Fruit fly (Drosophila melanogaster): Measurements from ENCODE around the gene CG15742.

Gene CG15742

DNA sequence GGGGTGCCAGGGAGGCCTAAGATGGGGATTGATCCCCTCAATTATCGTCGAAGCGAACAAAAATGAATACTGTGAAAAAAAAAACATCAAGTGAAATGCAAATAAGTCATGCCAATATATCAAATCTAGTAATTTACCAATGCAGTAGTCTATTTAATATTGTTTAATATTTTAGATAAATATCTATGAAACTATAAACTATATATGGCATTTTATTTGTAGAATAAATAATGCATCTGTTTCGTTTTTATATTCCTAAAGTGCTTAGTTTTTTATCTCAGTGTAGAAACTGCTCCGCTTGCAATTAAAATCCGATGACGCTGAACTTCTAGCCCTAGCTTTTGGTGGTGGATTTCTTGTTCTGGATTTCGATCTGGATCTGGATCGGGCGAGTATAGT lies 30.1 kb downstream of the CG15742 start:
- TF ChIP-seq N (GFP tag; optimal IDR thresholded peaks at IDR 0.05) = no peak
- no peak for TF ChIP-seq lola (GFP tag; optimal IDR thresholded peaks at IDR 0.05)
- no peak for TF ChIP-seq Sp1 (GFP tag; optimal IDR thresholded peaks at IDR 0.05)
- TF ChIP-seq ey (GFP tag; optimal IDR thresholded peaks at IDR 0.05) = no peak
- TF ChIP-seq tai (GFP tag; optimal IDR thresholded peaks at IDR 0.05) = no peak
- TF ChIP-seq GATAd (GFP tag; optimal IDR thresholded peaks at IDR 0.05) = no peak
- TF ChIP-seq Abd-B (GFP tag; optimal IDR thresholded peaks at IDR 0.05) = no peak
- no peak for TF ChIP-seq sv (GFP tag; optimal IDR thresholded peaks at IDR 0.05)
- no peak for TF ChIP-seq rgr (GFP tag; optimal IDR thresholded peaks at IDR 0.05)
- no peak for TF ChIP-seq Dfd (GFP tag; optimal IDR thresholded peaks at IDR 0.05)
- no peak for TF ChIP-seq Vsx2 (GFP tag; optimal IDR thresholded peaks at IDR 0.05; ENCODE audit: partially characterized antibody)
- TF ChIP-seq Myc (optimal IDR thresholded peaks at IDR 0.05) = no peak
- no peak for TF ChIP-seq h (GFP tag; optimal IDR thresholded peaks at IDR 0.05)
- no peak for TF ChIP-seq br (GFP tag; optimal IDR thresholded peaks at IDR 0.05)
- TF ChIP-seq pan (optimal IDR thresholded peaks at IDR 0.05) = no peak
- no peak for TF ChIP-seq Dif (GFP tag; optimal IDR thresholded peaks at IDR 0.05; ENCODE audit: partially characterized antibody)
- no peak for TF ChIP-seq Hnf4 (GFP tag; optimal IDR thresholded peaks at IDR 0.05)
- TF ChIP-seq dsf (GFP tag; optimal IDR thresholded peaks at IDR 0.05; ENCODE audit: borderline replicate concordance) = no peak
- no peak for TF ChIP-seq CG9705 (GFP tag; optimal IDR thresholded peaks at IDR 0.05)

DNA sequence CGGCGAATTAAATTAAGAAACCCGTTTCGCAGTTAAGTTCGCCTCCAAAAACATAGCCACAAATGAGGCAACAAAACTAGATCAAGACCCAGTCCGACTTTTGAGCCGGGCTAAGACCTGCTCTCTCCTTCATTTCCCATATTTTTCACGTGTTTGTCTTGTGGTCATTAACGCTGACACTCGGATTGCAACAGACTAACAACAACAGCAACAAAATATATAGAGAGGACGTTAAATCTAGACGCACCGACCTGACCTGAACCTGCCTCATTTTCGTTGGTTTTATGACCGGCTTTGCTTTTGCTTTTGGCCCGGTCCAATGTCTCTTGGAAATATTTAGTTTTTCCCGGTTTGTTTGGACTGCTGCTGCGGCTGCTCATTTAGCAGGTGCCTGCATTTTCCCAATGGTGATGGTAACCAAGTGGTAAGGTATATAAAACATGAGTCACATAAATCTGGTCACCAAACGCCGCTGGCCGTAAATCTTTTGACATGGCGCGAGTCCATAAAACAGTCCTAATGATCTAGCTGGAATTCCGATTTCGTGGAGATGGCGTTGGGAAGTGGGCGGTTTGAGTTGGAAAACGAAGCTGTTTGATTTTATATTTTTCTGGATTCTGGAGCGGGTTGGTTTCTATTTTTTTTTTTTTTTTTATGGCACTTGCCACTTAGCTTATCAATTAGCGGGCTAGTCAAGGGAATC lies 30.6 kb downstream of the CG15742 start:
- TF ChIP-seq Rel (GFP tag; optimal IDR thresholded peaks at IDR 0.05) (no peak), Rel (tag; optimal IDR thresholded peaks at IDR 0.05) (no peak), Abd-B (GFP tag; optimal IDR thresholded peaks at IDR 0.05) (no peak), usp (GFP tag; optimal IDR thresholded peaks at IDR 0.05) (no peak), lola (GFP tag; optimal IDR thresholded peaks at IDR 0.05) (no peak), GATAd (GFP tag; optimal IDR thresholded peaks at IDR 0.05) (no peak), CrebA (GFP tag; optimal IDR thresholded peaks at IDR 0.05; ENCODE audit: borderline replicate concordance) (no peak), pan (optimal IDR thresholded peaks at IDR 0.05) (no peak), CG32264 (GFP tag; optimal IDR thresholded peaks at IDR 0.05) (no peak), dmrt93B (GFP tag; optimal IDR thresholded peaks at IDR 0.05) (no peak), Hr78 (GFP tag; optimal IDR thresholded peaks at IDR 0.05) (no peak), Jra (GFP tag; optimal IDR thresholded peaks at IDR 0.05) (no peak), Mio (GFP tag; optimal IDR thresholded peaks at IDR 0.05) (no peak), dsf (GFP tag; optimal IDR thresholded peaks at IDR 0.05; ENCODE audit: borderline replicate concordance) (no peak), rgr (GFP tag; optimal IDR thresholded peaks at IDR 0.05) (no peak), dl (GFP tag; optimal IDR thresholded peaks at IDR 0.05; ENCODE audit: insufficient read depth in 1 of 2, partially characterized antibody in 2 of 2) (no peak), br (GFP tag; optimal IDR thresholded peaks at IDR 0.05) (no peak), CG9705 (GFP tag; optimal IDR thresholded peaks at IDR 0.05) (no peak)

DNA sequence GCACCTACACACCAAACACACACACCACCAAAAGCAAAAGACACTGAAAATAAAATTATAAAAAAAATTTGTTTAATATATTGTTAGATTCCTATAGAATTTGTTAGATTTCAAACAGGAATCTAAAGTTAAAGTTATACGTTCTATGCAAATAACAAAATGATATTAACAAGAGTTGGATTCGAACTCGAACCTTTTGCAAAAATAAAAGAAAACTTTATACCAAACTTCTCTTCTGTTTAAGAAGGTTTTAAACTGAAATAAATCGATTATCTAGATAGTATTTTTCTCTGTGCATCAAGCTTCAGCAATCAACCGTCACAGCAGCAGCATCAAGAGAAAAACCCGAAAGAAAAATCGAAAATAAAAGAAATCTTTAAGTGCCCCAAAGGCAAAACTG lies 31.8 kb downstream of the CG15742 start:
- TF ChIP-seq CG9705 (GFP tag; optimal IDR thresholded peaks at IDR 0.05) = no peak
- no peak for TF ChIP-seq N (GFP tag; optimal IDR thresholded peaks at IDR 0.05)
- TF ChIP-seq fru (GFP tag; optimal IDR thresholded peaks at IDR 0.05) = peak; percentile 4
- TF ChIP-seq rgr (GFP tag; optimal IDR thresholded peaks at IDR 0.05) = no peak
- TF ChIP-seq Hr83 (GFP tag; optimal IDR thresholded peaks at IDR 0.05; ENCODE audit: poor library complexity, severe bottlenecking) = no peak
- TF ChIP-seq Vsx2 (GFP tag; optimal IDR thresholded peaks at IDR 0.05; ENCODE audit: partially characterized antibody) = no peak
- no peak for TF ChIP-seq Mio (GFP tag; optimal IDR thresholded peaks at IDR 0.05)
- no peak for TF ChIP-seq brk (GFP tag; optimal IDR thresholded peaks at IDR 0.05)
- no peak for TF ChIP-seq HLH106 (tag; optimal IDR thresholded peaks at IDR 0.05)
- peak in 1 of 2 experiments; percentile 2 for TF ChIP-seq foxo (GFP tag; optimal IDR thresholded peaks at IDR 0.05)
- no peak for TF ChIP-seq Abd-B (GFP tag; optimal IDR thresholded peaks at IDR 0.05)
- no peak for TF ChIP-seq tai (GFP tag; optimal IDR thresholded peaks at IDR 0.05)
- TF ChIP-seq h (GFP tag; optimal IDR thresholded peaks at IDR 0.05) = peak; percentile 14
- no peak for TF ChIP-seq Hnf4 (GFP tag; optimal IDR thresholded peaks at IDR 0.05)
- no peak for TF ChIP-seq Dif (GFP tag; optimal IDR thresholded peaks at IDR 0.05; ENCODE audit: partially characterized antibody)
- no peak for TF ChIP-seq ey (GFP tag; optimal IDR thresholded peaks at IDR 0.05)
- no peak for TF ChIP-seq GATAd (GFP tag; optimal IDR thresholded peaks at IDR 0.05)
- TF ChIP-seq Dfd (GFP tag; optimal IDR thresholded peaks at IDR 0.05) = no peak
